Worm (Caenorhabditis elegans): Measurements from ENCODE around the gene F40G9.12.
"Not testable (repeated sequence)": the region's sequence is repeated elsewhere in the genome, so short reads cannot be mapped to it uniquely, and the experiment has no call there.

The F40G9.12 gene

ce11 chrIII:171617-172016, at the start of gene F40G9.12, which contains the start of gene F40G9.9:
TSS of gene F40G9.12 (plus strand) at chrIII:171847.
TSS of gene F40G9.9 (minus strand) at chrIII:171717.
- no peak for TF ChIP-seq zip-5 (tag; optimal IDR thresholded peaks at IDR 0.05)
- TF ChIP-seq nhr-11 (tag; optimal IDR thresholded peaks at IDR 0.05), result no peak
- no peak for TF ChIP-seq sox-2 (GFP tag; IDR thresholded peaks at IDR 0.05)
- TF ChIP-seq nfya-1 (tag; optimal IDR thresholded peaks at IDR 0.05), result no peak
- TF ChIP-seq hlh-30 (tag; optimal IDR thresholded peaks at IDR 0.05; ENCODE audit: insufficient read depth), result no peak
- TF ChIP-seq K09A11.1 (tag; optimal IDR thresholded peaks at IDR 0.05; ENCODE audit: insufficient read depth), result no peak
- TF ChIP-seq pha-2 (tag; optimal IDR thresholded peaks at IDR 0.05), result no peak
- TF ChIP-seq T23F11.4 (GFP tag; optimal IDR thresholded peaks at IDR 0.05), result no peak

- TF ChIP-seq fax-1 (tag; optimal IDR thresholded peaks at IDR 0.05); hlh-30 (tag; optimal IDR thresholded peaks at IDR 0.05; ENCODE audit: insufficient read depth); zip-5 (tag; optimal IDR thresholded peaks at IDR 0.05): not testable (repeated sequence)
Observed at ce11 chrIII:121983-122449, 49.6 kb upstream of the F40G9.12 start, which contains the start of gene C29F9.12. TSS of gene C29F9.12 (minus strand) at chrIII:122033.

ce11 chrIII:124478-124877, 47.2 kb upstream of the F40G9.12 start, which contains the start of gene pals-23:
TSS of gene pals-23 (plus strand) at chrIII:124778.
- TF ChIP-seq hlh-6 (tag; optimal IDR thresholded peaks at IDR 0.05) (no peak), ceh-19 (GFP tag; optimal IDR thresholded peaks at IDR 0.05) (no peak), unc-3 (GFP tag; conservative IDR thresholded peaks at IDR 0.05) (no peak), unc-3 (tag; optimal IDR thresholded peaks at IDR 0.05) (no peak), pha-4 (tag; optimal IDR thresholded peaks at IDR 0.05) (no peak), ceh-34 (tag; optimal IDR thresholded peaks at IDR 0.05) (no peak), ttx-3 (tag; optimal IDR thresholded peaks at IDR 0.05) (no peak), C38D4.7 (GFP tag; optimal IDR thresholded peaks at IDR 0.05) (no peak), tbx-7 (tag; optimal IDR thresholded peaks at IDR 0.05) (no peak), tbx-2 (tag; optimal IDR thresholded peaks at IDR 0.05) (no peak)

ce11 chrIII:130650-131049, 41.0 kb upstream of the F40G9.12 start, which contains the start of the genes nhr-280 and C29F9.2:
TSS of gene nhr-280 (minus strand) at chrIII:130750.
TSS of gene C29F9.2 (plus strand) at chrIII:130947.
- TF ChIP-seq ttx-3 (tag; optimal IDR thresholded peaks at IDR 0.05) (no peak), pros-1 (tag; optimal IDR thresholded peaks at IDR 0.05) (no peak), rnt-1 (tag; optimal IDR thresholded peaks at IDR 0.05) (no peak), ceh-22 (tag; optimal IDR thresholded peaks at IDR 0.05) (no peak), lim-6 (tag; optimal IDR thresholded peaks at IDR 0.05) (no peak), ceh-2 (tag; optimal IDR thresholded peaks at IDR 0.05) (no peak), ceh-30 (tag; optimal IDR thresholded peaks at IDR 0.05) (no peak), F13H6.1 (tag; optimal IDR thresholded peaks at IDR 0.05) (no peak), fkh-6 (tag; optimal IDR thresholded peaks at IDR 0.05) (no peak), che-1 (tag; optimal IDR thresholded peaks at IDR 0.05) (no peak), ztf-16 (tag; optimal IDR thresholded peaks at IDR 0.05) (no peak)

- TF ChIP-seq gmeb-2 (tag; optimal IDR thresholded peaks at IDR 0.05) (no peak), nfya-1 (tag; optimal IDR thresholded peaks at IDR 0.05) (peak; percentile 34), pat-9 (tag; optimal IDR thresholded peaks at IDR 0.05) (no peak), unc-86 (tag; optimal IDR thresholded peaks at IDR 0.05) (no peak), C08G9.2 (tag; optimal IDR thresholded peaks at IDR 0.05) (no peak), ceh-30 (tag; optimal IDR thresholded peaks at IDR 0.05) (no peak), ceh-31 (tag; optimal IDR thresholded peaks at IDR 0.05) (peak; percentile 41), sox-4 (tag; optimal IDR thresholded peaks at IDR 0.05) (no peak), unc-42 (tag; optimal IDR thresholded peaks at IDR 0.05) (peak; percentile 91), ceh-34 (tag; optimal IDR thresholded peaks at IDR 0.05) (peak; percentile 53), lim-6 (tag; optimal IDR thresholded peaks at IDR 0.05) (peak; percentile 4), madf-2 (tag; optimal IDR thresholded peaks at IDR 0.05) (no peak), ceh-14 (tag; optimal IDR thresholded peaks at IDR 0.05) (peak; percentile 43)
Observed at ce11 chrIII:131627-132026, 40.0 kb upstream of the F40G9.12 start.

Measured in whole organism, late embryonic.